Fruit fly (Drosophila melanogaster) whole organism, embryonic: ENCODE results near the gene GlyRS.

Source experiments
- ATbp ChIP-seq: fragments of 200-800 bp; sonication (Bioruptor generic); optimal IDR thresholded peaks from 2 replicates; lab custom pipeline; 2017; ENCODE audit warnings: missing biosample characterization, mild to moderate bottlenecking, missing genetic modification characterization, missing genetic modification reagents
- B-H2 ChIP-seq: fragments of 200-800 bp; sonication (Bioruptor generic); optimal IDR thresholded peaks from 2 replicates; lab custom pipeline; 2018; ENCODE audit warnings: missing biosample characterization, mild to moderate bottlenecking, missing genetic modification characterization
- C15 ChIP-seq: fragments of 200-800 bp; sonication (Bioruptor generic); IDR thresholded peaks from 3 replicates; pipeline ENCODE4 v1.3.6; 2022; ENCODE audit warnings: missing biosample characterization, missing genetic modification characterization
- CG10147 ChIP-seq: fragments of 200-800 bp; sonication (Bioruptor generic); optimal IDR thresholded peaks from 2 replicates; lab custom pipeline; 2019; ENCODE audit warnings: missing biosample characterization, mild to moderate bottlenecking, missing genetic modification characterization, moderate library complexity
- CG10366 ChIP-seq: fragments of 200-800 bp; sonication (Bioruptor generic); IDR thresholded peaks from 2 replicates; pipeline ENCODE4 v1.3.6; 2022; ENCODE audit warnings: missing biosample characterization, missing genetic modification characterization
- CG12219 ChIP-seq: fragments of 200-800 bp; sonication (Bioruptor generic); optimal IDR thresholded peaks from 3 replicates; lab custom pipeline; 2018; ENCODE audit warnings: missing biosample characterization, mild to moderate bottlenecking, missing genetic modification characterization
- CG1233 ChIP-seq: fragments of 200-800 bp; sonication (Bioruptor generic); optimal IDR thresholded peaks from 4 replicates; lab custom pipeline; 2018; ENCODE audit warnings: missing biosample characterization, mild to moderate bottlenecking, missing genetic modification characterization
- CG12744 ChIP-seq: fragments of 200-800 bp; sonication (Bioruptor generic); optimal IDR thresholded peaks from 2 replicates; lab custom pipeline; 2016; ENCODE audit warnings: missing biosample characterization, missing genetic modification characterization
- CG12942 ChIP-seq: fragments of 200-800 bp; sonication (Bioruptor generic); optimal IDR thresholded peaks from 3 replicates; lab custom pipeline; 2016; ENCODE audit warnings: missing biosample characterization, missing genetic modification characterization
- CG13424 ChIP-seq: fragments of 200-800 bp; sonication (Bioruptor generic); optimal IDR thresholded peaks from 2 replicates; lab custom pipeline; 2019; ENCODE audit warnings: missing biosample characterization, mild to moderate bottlenecking, missing genetic modification characterization, moderate library complexity
- CG14050 ChIP-seq: fragments of 200-800 bp; sonication (Bioruptor generic); IDR thresholded peaks from 3 replicates; pipeline ENCODE4 v1.3.6; 2022; ENCODE audit warnings: missing biosample characterization, missing genetic modification characterization
- CG15514 ChIP-seq: fragments of 200-800 bp; sonication (Bioruptor generic); optimal IDR thresholded peaks from 3 replicates; lab custom pipeline; 2017; ENCODE audit warnings: missing biosample characterization, missing genetic modification characterization, mild to moderate bottlenecking, moderate library complexity, missing genetic modification reagents
- CG17612 ChIP-seq: fragments of 200-800 bp; sonication (Bioruptor generic); IDR thresholded peaks from 2 replicates; pipeline ENCODE4 v1.3.6; 2022; ENCODE audit warnings: missing biosample characterization, missing genetic modification characterization
- CG2199 ChIP-seq: fragments of 200-800 bp; sonication (Bioruptor generic); IDR thresholded peaks from 3 replicates; pipeline ENCODE4 v1.3.6; 2022; ENCODE audit warnings: missing biosample characterization, missing genetic modification characterization
- CG2202 ChIP-seq: fragments of 200-800 bp; sonication (Bioruptor generic); optimal IDR thresholded peaks from 2 replicates; lab custom pipeline; 2018; ENCODE audit warnings: missing biosample characterization, mild to moderate bottlenecking, missing genetic modification characterization
- CG32772 ChIP-seq: fragments of 200-800 bp; sonication (Bioruptor generic); IDR thresholded peaks from 2 replicates; pipeline ENCODE4 v1.3.6; 2022; ENCODE audit warnings: missing biosample characterization, missing genetic modification characterization
- CG4360 ChIP-seq: fragments of 200-800 bp; sonication (Bioruptor generic); IDR thresholded peaks from 2 replicates; pipeline ENCODE4 v1.3.6; 2022; ENCODE audit warnings: missing biosample characterization, missing genetic modification characterization
- CG6813 ChIP-seq: fragments of 200-800 bp; sonication (Bioruptor generic); optimal IDR thresholded peaks from 2 replicates; lab custom pipeline; 2017; ENCODE audit warnings: missing biosample characterization, missing genetic modification characterization, mild to moderate bottlenecking, moderate library complexity, missing genetic modification reagents
- CG6854 ChIP-seq: fragments of 200-800 bp; sonication (Bioruptor generic); optimal IDR thresholded peaks from 3 replicates; lab custom pipeline; 2017; ENCODE audit warnings: missing biosample characterization, mild to moderate bottlenecking, missing genetic modification characterization
- CG7271 ChIP-seq: fragments of 200-800 bp; sonication (Bioruptor generic); optimal IDR thresholded peaks from 2 replicates; lab custom pipeline; 2018; ENCODE audit warnings: missing biosample characterization, mild to moderate bottlenecking, missing genetic modification characterization, moderate library complexity
- CG8359 ChIP-seq: fragments of 200-800 bp; sonication (Bioruptor generic); optimal IDR thresholded peaks from 2 replicates; lab custom pipeline; 2017; ENCODE audit warnings: missing biosample characterization, mild to moderate bottlenecking, missing genetic modification characterization, borderline replicate concordance
- CG9876 ChIP-seq: fragments of 200-800 bp; sonication (Bioruptor generic); optimal IDR thresholded peaks from 2 replicates; lab custom pipeline; 2016; ENCODE audit warnings: missing biosample characterization, missing genetic modification characterization
- Chrac-16 ChIP-seq: fragments of 200-800 bp; sonication (Bioruptor generic); optimal IDR thresholded peaks from 3 replicates; lab custom pipeline; 2016; ENCODE audit warnings: missing biosample characterization, missing genetic modification characterization
- Dfd ChIP-seq, 2 experiments: fragments of >200 bp; optimal IDR thresholded peaks; 2 replicates each; lab custom pipeline; 2017; ENCODE audit warnings: missing biosample characterization in 2 of 2, missing genetic modification characterization in 2 of 2
- ERR ChIP-seq: fragments of 200-800 bp; sonication (Bioruptor generic); optimal IDR thresholded peaks from 2 replicates; lab custom pipeline; 2016; ENCODE audit warnings: missing biosample characterization, missing genetic modification characterization
- HLH54F ChIP-seq: fragments of 200-800 bp; sonication (Bioruptor generic); optimal IDR thresholded peaks from 3 replicates; lab custom pipeline; 2016; ENCODE audit warnings: missing biosample characterization, missing genetic modification characterization
- Kr ChIP-seq: fragments of 200-800 bp; sonication (Bioruptor generic); optimal IDR thresholded peaks from 2 replicates; lab custom pipeline; 2017; ENCODE audit warnings: missing biosample characterization, mild to moderate bottlenecking, missing genetic modification characterization
- NFAT ChIP-seq: fragments of 200-800 bp; sonication (Bioruptor generic); IDR thresholded peaks from 2 replicates; pipeline ENCODE4 v1.3.6; 2022; ENCODE audit warnings: missing biosample characterization, missing genetic modification characterization
- Neu2 ChIP-seq: fragments of 200-800 bp; sonication (Bioruptor generic); optimal IDR thresholded peaks from 3 replicates; lab custom pipeline; 2016; ENCODE audit warnings: missing biosample characterization, missing genetic modification characterization, borderline replicate concordance
- Xbp1 ChIP-seq: fragments of 200-800 bp; sonication (Bioruptor generic); optimal IDR thresholded peaks from 3 replicates; lab custom pipeline; 2016; ENCODE audit warnings: missing biosample characterization, mild to moderate bottlenecking, missing genetic modification characterization
- bcd ChIP-seq: fragments of 200-800 bp; sonication (Bioruptor generic); optimal IDR thresholded peaks from 2 replicates; lab custom pipeline; 2017; ENCODE audit warnings: missing biosample characterization, mild to moderate bottlenecking, missing genetic modification characterization
- cas ChIP-seq: fragments of 200-800 bp; sonication (Bioruptor generic); IDR thresholded peaks from 2 replicates; pipeline ENCODE4 v1.3.6; 2022; ENCODE audit warnings: missing biosample characterization, missing genetic modification characterization
- chn ChIP-seq: fragments of 200-800 bp; sonication (Bioruptor generic); optimal IDR thresholded peaks from 2 replicates; lab custom pipeline; 2016; ENCODE audit warnings: missing biosample characterization, missing genetic modification characterization
- danr ChIP-seq: fragments of 200-800 bp; sonication (Bioruptor generic); IDR thresholded peaks from 2 replicates; pipeline ENCODE4 v1.3.6; 2022; ENCODE audit warnings: missing biosample characterization, missing genetic modification characterization
- dati ChIP-seq: fragments of 200-800 bp; sonication (Bioruptor generic); IDR thresholded peaks from 2 replicates; pipeline ENCODE4 v1.3.6; 2022; ENCODE audit warnings: missing biosample characterization, missing genetic modification characterization
- gsb ChIP-seq: fragments of 200-800 bp; sonication (Bioruptor generic); IDR thresholded peaks from 2 replicates; pipeline ENCODE4 v1.3.6; 2022; ENCODE audit warnings: missing biosample characterization, missing genetic modification characterization
- hth ChIP-seq: fragments of >200 bp; optimal IDR thresholded peaks from 2 replicates; lab custom pipeline; 2017; ENCODE audit warnings: inconsistent platforms
- jing ChIP-seq: fragments of 200-800 bp; sonication (Bioruptor generic); optimal IDR thresholded peaks from 2 replicates; lab custom pipeline; 2018; ENCODE audit warnings: missing biosample characterization, mild to moderate bottlenecking, missing genetic modification characterization
- mam ChIP-seq: fragments of 200-800 bp; sonication (Bioruptor generic); optimal IDR thresholded peaks from 3 replicates; lab custom pipeline; 2016; ENCODE audit warnings: missing biosample characterization, missing genetic modification characterization
- onecut ChIP-seq: fragments of 200-800 bp; sonication (Bioruptor generic); IDR thresholded peaks from 2 replicates; pipeline ENCODE4 v1.3.6; 2022; ENCODE audit warnings: missing biosample characterization, missing genetic modification characterization
- otp ChIP-seq: fragments of 200-800 bp; sonication (Bioruptor generic); IDR thresholded peaks from 3 replicates; pipeline ENCODE4, ENCODE4 v1.3.6; 2022; ENCODE audit warnings: missing biosample characterization, missing genetic modification characterization
- psq ChIP-seq: fragments of 200-800 bp; sonication (Bioruptor generic); optimal IDR thresholded peaks from 2 replicates; lab custom pipeline; 2017; ENCODE audit warnings: missing biosample characterization, missing genetic modification characterization
- pum ChIP-seq: fragments of 200-800 bp; sonication (Bioruptor generic); optimal IDR thresholded peaks from 2 replicates; lab custom pipeline; 2016; ENCODE audit warnings: missing biosample characterization, missing genetic modification characterization
- rib ChIP-seq: fragments of 200-800 bp; sonication (Bioruptor generic); IDR thresholded peaks from 2 replicates; pipeline ENCODE4 v1.3.6; 2022; ENCODE audit warnings: missing biosample characterization, missing genetic modification characterization
- shn ChIP-seq: fragments of 200-800 bp; sonication (Bioruptor generic); optimal IDR thresholded peaks from 3 replicates; lab custom pipeline; 2016; ENCODE audit warnings: missing biosample characterization, missing genetic modification characterization
- sisA ChIP-seq: fragments of 200-800 bp; sonication (Bioruptor generic); IDR thresholded peaks from 2 replicates; pipeline ENCODE4 v1.3.6; 2022; ENCODE audit warnings: missing biosample characterization, missing genetic modification characterization
- stwl ChIP-seq: fragments of 200-800 bp; sonication (Bioruptor generic); optimal IDR thresholded peaks from 3 replicates; lab custom pipeline; 2018; ENCODE audit warnings: missing biosample characterization, mild to moderate bottlenecking, missing genetic modification characterization, moderate library complexity
- tgo ChIP-seq: fragments of 200-800 bp; sonication (Bioruptor generic); IDR thresholded peaks from 3 replicates; pipeline ENCODE4 v1.3.6; 2022; ENCODE audit warnings: missing biosample characterization, missing genetic modification characterization
- zf30C ChIP-seq: fragments of 200-800 bp; sonication (Bioruptor generic); optimal IDR thresholded peaks from 3 replicates; lab custom pipeline; 2018; ENCODE audit warnings: missing biosample characterization, mild to moderate bottlenecking, missing genetic modification characterization

The GlyRS gene

DNA sequence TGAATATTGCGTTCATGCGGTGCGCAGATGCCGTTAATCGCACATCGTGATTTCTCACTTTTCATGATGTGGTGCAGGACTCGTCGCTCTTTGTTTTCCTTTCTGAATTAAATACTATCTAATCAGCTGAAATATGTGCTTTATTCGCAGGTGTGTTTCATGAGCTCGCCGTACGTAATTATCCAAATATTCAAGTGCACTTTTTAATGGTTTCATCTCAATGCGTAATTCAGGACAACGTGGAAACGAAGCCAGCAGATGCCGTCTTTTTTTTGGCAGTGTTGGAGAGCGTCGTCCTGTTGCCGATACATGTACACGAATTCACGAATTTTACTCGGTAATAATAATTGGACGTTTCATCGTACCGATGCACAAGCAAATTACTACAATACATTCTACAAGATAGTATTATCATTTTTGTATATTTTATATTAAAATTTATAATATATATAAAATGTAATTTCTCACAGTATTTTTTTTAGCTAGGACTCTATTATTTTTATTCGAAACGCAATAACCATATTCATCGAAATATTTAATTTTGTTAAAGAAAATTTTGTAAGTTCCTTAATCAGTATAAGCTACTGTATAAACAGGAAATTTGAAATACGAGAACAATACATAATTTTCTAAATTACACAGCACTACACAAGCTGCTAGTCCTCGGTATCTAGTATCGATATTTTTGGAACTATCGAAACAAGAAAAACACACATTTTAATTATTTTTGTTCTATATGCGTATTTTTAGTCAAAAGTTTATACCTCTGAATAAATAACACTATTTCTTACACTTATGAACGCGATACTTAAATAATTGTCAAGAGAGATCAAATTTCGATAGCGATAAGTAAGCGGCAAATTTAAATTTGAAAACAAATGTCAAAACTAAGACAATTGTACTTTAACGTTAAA, 42.0 kb downstream of the GlyRS start, which contains the start of gene CG12316 (continued):
- peak; percentile 29 for TF ChIP-seq psq
- peak; percentile 93 for TF ChIP-seq shn (GFP tag; lab: Kevin White, UChicago)
- peak; percentile 92 for TF ChIP-seq CG6854
- peak; percentile 76 for TF ChIP-seq gsb (GFP tag; lab: Robert Waterston, UW)
- TF ChIP-seq NFAT (GFP tag; lab: Robert Waterston, UW): no peak; the same call in 1 of the 2 replicates
- peak; percentile 73 for TF ChIP-seq CG7271
- peak; percentile 36 for TF ChIP-seq zf30C (GFP tag; lab: Kevin White, UChicago)
- TF ChIP-seq CG12219 (GFP tag; lab: Kevin White, UChicago): peak; percentile 95
- TF ChIP-seq C15 (GFP tag; lab: Robert Waterston, UW): no peak
- peak; percentile 94 for TF ChIP-seq HLH54F
- peak; percentile 87 for TF ChIP-seq CG15514 (GFP tag; lab: Kevin White, UChicago)
- peak; percentile 91 for TF ChIP-seq onecut (GFP tag; lab: Robert Waterston, UW)
- peak; percentile 84 for TF ChIP-seq CG8359
- TF ChIP-seq Dfd (GFP tag; optimal IDR thresholded peaks at IDR 0.05; lab: Kevin White, UChicago): no peak
- peak; percentile 82; the same call in 1 of the 3 replicates for TF ChIP-seq CG2199 (GFP tag; lab: Robert Waterston, UW)
- peak; percentile 74 for TF ChIP-seq sisA (GFP tag; lab: Robert Waterston, UW)
- TF ChIP-seq CG10366 (GFP tag; lab: Robert Waterston, UW): peak; percentile 72
- TF ChIP-seq Xbp1 (GFP tag; lab: Kevin White, UChicago): peak; percentile 88
- no peak; the same call in none of the 2 replicates for TF ChIP-seq CG32772 (GFP tag; lab: Robert Waterston, UW)
- TF ChIP-seq B-H2 (GFP tag; lab: Kevin White, UChicago): peak; percentile 90
- TF ChIP-seq CG6813 (GFP tag; lab: Kevin White, UChicago): peak; percentile 94
- peak; percentile 66; the same call in 1 of the 2 replicates for TF ChIP-seq danr (GFP tag; lab: Robert Waterston, UW)
- TF ChIP-seq CG1233 (GFP tag; lab: Kevin White, UChicago): peak; percentile 91
- peak; percentile 73 for TF ChIP-seq tgo
- peak; percentile 87 for TF ChIP-seq Neu2 (GFP tag; lab: Kevin White, UChicago)
- TF ChIP-seq jing (GFP tag; lab: Kevin White, UChicago): peak; percentile 77
- peak; percentile 58 for TF ChIP-seq rib (GFP tag; lab: Robert Waterston, UW)
- TF ChIP-seq CG14050: peak; percentile 79
- TF ChIP-seq chn (GFP tag; lab: Kevin White, UChicago): peak; percentile 91
- TF ChIP-seq cas: 0 out of 2 replicates have a peak, but pooled peaks have one; percentile 19
- peak; percentile 72 for TF ChIP-seq Kr
- TF ChIP-seq otp (GFP tag; lab: Robert Waterston, UW): peak; percentile 83; the same call in 2 of the 3 replicates
- TF ChIP-seq ERR (GFP tag; lab: Kevin White, UChicago): peak; percentile 87
- TF ChIP-seq CG4360: 0 out of 2 replicates have a peak, but pooled peaks have one; percentile 7
- peak; percentile 91 for TF ChIP-seq ATbp (GFP tag; lab: Kevin White, UChicago)
- peak; percentile 86 for TF ChIP-seq Chrac-16 (GFP tag; lab: Kevin White, UChicago)
- TF ChIP-seq CG9876: peak; percentile 74
- TF ChIP-seq CG10147 (GFP tag; lab: Kevin White, UChicago): peak; percentile 89
- TF ChIP-seq CG12744: peak; percentile 87
- TF ChIP-seq CG12942 (GFP tag; lab: Kevin White, UChicago): peak; percentile 81
- TF ChIP-seq hth (lab: Kevin White, UChicago): no peak
- TF ChIP-seq stwl (tag; lab: Kevin White, UChicago): peak; percentile 52
- peak; percentile 94 for TF ChIP-seq pum (GFP tag; lab: Kevin White, UChicago)
- peak; percentile 88 for TF ChIP-seq bcd (GFP tag; lab: Kevin White, UChicago)
- TF ChIP-seq dati (GFP tag; lab: Robert Waterston, UW): peak; percentile 55
- peak; percentile 64; the same call in 1 of the 2 replicates for TF ChIP-seq CG17612 (GFP tag; lab: Robert Waterston, UW)
- TF ChIP-seq CG13424 (tag; lab: Kevin White, UChicago): peak; percentile 93
- peak; percentile 86 for TF ChIP-seq mam (GFP tag; lab: Kevin White, UChicago)
- peak; percentile 92 for TF ChIP-seq CG2202 (tag; lab: Kevin White, UChicago)
